Worm (Caenorhabditis elegans) whole organism, young adult: ENCODE data around the gene R05A10.7.
A peak's percentile ranks its signal among the peaks of the same experiment; 100 is the strongest.

ENCODE experiments used
- B0261.1 ChIP-seq: sonication (generic microtip); optimal IDR thresholded peaks from 2 replicates; lab custom pipeline; 2016; ENCODE audit warnings: mild to moderate bottlenecking, missing genetic modification characterization, moderate library complexity, missing compliant biosample characterization
- C17E4.6 ChIP-seq: fragments of 200-800 bp; sonication (Bioruptor generic); IDR thresholded peaks from 2 replicates; pipeline ENCODE4 v1.3.6; 2022; ENCODE audit warnings: missing genetic modification reagents, missing genetic modification characterization, missing compliant biosample characterization
- D2030.7 ChIP-seq: fragments of 200-800 bp; sonication (Bioruptor generic); IDR thresholded peaks from 2 replicates; pipeline ENCODE4 v1.3.6; 2022; ENCODE audit warnings: missing genetic modification reagents, missing genetic modification characterization, missing compliant biosample characterization
- F10E7.11 ChIP-seq: sonication (generic microtip); optimal IDR thresholded peaks from 2 replicates; lab custom pipeline; 2017; ENCODE audit warnings: mild to moderate bottlenecking, missing genetic modification characterization, moderate library complexity, missing compliant biosample characterization
- F33H1.4 ChIP-seq: fragments of 200-800 bp; sonication (Bioruptor generic); IDR thresholded peaks from 2 replicates; pipeline ENCODE4 v1.3.6; 2022; ENCODE audit warnings: missing genetic modification reagents, missing genetic modification characterization, missing compliant biosample characterization
- F37B4.10 ChIP-seq: fragments of 200-800 bp; sonication (Bioruptor generic); IDR thresholded peaks from 2 replicates; pipeline ENCODE4 v1.3.6; 2022; ENCODE audit warnings: missing genetic modification characterization, missing compliant biosample characterization
- F39B2.1 ChIP-seq: fragments of 200-800 bp; sonication (Bioruptor generic); IDR thresholded peaks from 2 replicates; pipeline ENCODE4 v1.3.6; 2022; ENCODE audit warnings: missing genetic modification reagents, missing genetic modification characterization, missing compliant biosample characterization
- F49E8.2 ChIP-seq: sonication (generic microtip); optimal IDR thresholded peaks from 3 replicates; lab custom pipeline; 2017; ENCODE audit warnings: missing genetic modification characterization, mild to moderate bottlenecking, missing compliant biosample characterization, antibody characterized with exemption, moderate library complexity; ENCODE audit not compliant: insufficient read depth
- F52B5.7 ChIP-seq: sonication (generic microtip); optimal IDR thresholded peaks from 2 replicates; lab custom pipeline; 2016; ENCODE audit warnings: mild to moderate bottlenecking, missing genetic modification characterization, missing compliant biosample characterization
- F57C9.4 ChIP-seq: sonication (generic microtip); optimal IDR thresholded peaks from 2 replicates; lab custom pipeline; 2017; ENCODE audit warnings: mild to moderate bottlenecking, missing genetic modification characterization, missing compliant biosample characterization
- K11D2.4 ChIP-seq: fragments of 200-800 bp; sonication (Bioruptor generic); IDR thresholded peaks from 2 replicates; pipeline ENCODE4 v1.3.6; 2022; ENCODE audit warnings: missing genetic modification reagents, missing genetic modification characterization, missing compliant biosample characterization
- Y95B8A.8 ChIP-seq: fragments of 200-800 bp; sonication (Bioruptor generic); IDR thresholded peaks from 2 replicates; pipeline ENCODE4 v1.3.6; 2022; ENCODE audit warnings: missing genetic modification reagents, missing genetic modification characterization, missing compliant biosample characterization
- ZK185.1 ChIP-seq: sonication (generic microtip); optimal IDR thresholded peaks from 2 replicates; lab custom pipeline; 2016; ENCODE audit warnings: mild to moderate bottlenecking, missing genetic modification characterization, missing compliant biosample characterization; ENCODE audit not compliant: poor library complexity, severe bottlenecking
- aptf-2 ChIP-seq: fragments of 200-800 bp; sonication (Bioruptor generic); conservative IDR thresholded peaks from 2 replicates; pipeline ENCODE4 v1.3.6; 2022; ENCODE audit warnings: missing genetic modification reagents, missing genetic modification characterization, missing compliant biosample characterization
- aptf-3 ChIP-seq: fragments of 200-800 bp; sonication (Bioruptor generic); IDR thresholded peaks from 2 replicates; pipeline ENCODE4 v1.3.6; 2022; ENCODE audit warnings: missing genetic modification characterization, missing compliant biosample characterization
- atf-7 ChIP-seq: sonication (generic microtip); optimal IDR thresholded peaks from 2 replicates; lab custom pipeline; 2017; ENCODE audit warnings: mild to moderate bottlenecking, missing genetic modification characterization, missing compliant biosample characterization
- athp-1 ChIP-seq: sonication (generic microtip); optimal IDR thresholded peaks from 2 replicates; lab custom pipeline; 2017; ENCODE audit warnings: mild to moderate bottlenecking, missing genetic modification characterization, missing compliant biosample characterization
- bed-1 ChIP-seq: fragments of 200-800 bp; sonication (Bioruptor generic); IDR thresholded peaks from 2 replicates; pipeline ENCODE4 v1.3.6; 2022; ENCODE audit warnings: missing genetic modification reagents, missing genetic modification characterization, missing compliant biosample characterization
- bed-2 ChIP-seq: fragments of 200-800 bp; sonication (Bioruptor generic); IDR thresholded peaks from 2 replicates; pipeline ENCODE4 v1.3.6; 2022; ENCODE audit warnings: missing genetic modification reagents, missing genetic modification characterization, missing compliant biosample characterization
- cebp-2 ChIP-seq: fragments of 200-800 bp; sonication (Bioruptor generic); IDR thresholded peaks from 2 replicates; pipeline ENCODE4 v1.3.6; 2022; ENCODE audit warnings: missing genetic modification characterization, missing compliant biosample characterization
- ceh-27 ChIP-seq: fragments of 200-800 bp; sonication (Bioruptor generic); optimal IDR thresholded peaks from 2 replicates; lab custom pipeline; 2018; ENCODE audit warnings: mild to moderate bottlenecking, missing genetic modification characterization, moderate library complexity, missing compliant biosample characterization
- ceh-40 ChIP-seq: fragments of 200-800 bp; sonication (Bioruptor generic); IDR thresholded peaks from 2 replicates; pipeline ENCODE4 v1.3.6; 2022; ENCODE audit warnings: missing genetic modification characterization, missing compliant biosample characterization
- ceh-79 ChIP-seq: sonication (generic microtip); optimal IDR thresholded peaks from 2 replicates; lab custom pipeline; 2017; ENCODE audit warnings: mild to moderate bottlenecking, missing genetic modification characterization, missing compliant biosample characterization
- ceh-91 ChIP-seq: fragments of 200-800 bp; sonication (Bioruptor generic); IDR thresholded peaks from 2 replicates; pipeline ENCODE4 v1.3.6; 2022; ENCODE audit warnings: missing genetic modification reagents, missing genetic modification characterization, missing compliant biosample characterization
- dpff-1 ChIP-seq: sonication (generic microtip); optimal IDR thresholded peaks from 2 replicates; lab custom pipeline; 2017; ENCODE audit warnings: mild to moderate bottlenecking, missing genetic modification characterization, missing compliant biosample characterization
- dpl-1 ChIP-seq: fragments of 150-350 bp; optimal IDR thresholded peaks from 2 replicates; lab custom pipeline; 2014; ENCODE audit warnings: missing biosample characterization, missing genetic modification reagents, missing genetic modification characterization
- efl-1 ChIP-seq: fragments of 150-350 bp; optimal IDR thresholded peaks from 2 replicates; lab custom pipeline; 2014; ENCODE audit warnings: missing biosample characterization, missing genetic modification reagents, missing genetic modification characterization
- egl-44 ChIP-seq: fragments of 200-800 bp; sonication (Bioruptor generic); IDR thresholded peaks from 2 replicates; pipeline ENCODE4 v1.3.6; 2022; ENCODE audit warnings: missing genetic modification reagents, missing genetic modification characterization, missing compliant biosample characterization
- ekl-4 ChIP-seq: fragments of 200-800 bp; sonication (Bioruptor generic); IDR thresholded peaks from 2 replicates; pipeline ENCODE4 v1.3.6; 2022; ENCODE audit warnings: missing genetic modification reagents, missing genetic modification characterization, missing compliant biosample characterization
- gei-17 ChIP-seq: fragments of 200-800 bp; sonication (Bioruptor generic); optimal IDR thresholded peaks from 2 replicates; lab custom pipeline; 2018; ENCODE audit warnings: mild to moderate bottlenecking, missing genetic modification characterization, missing compliant biosample characterization
- hrde-1 ChIP-seq: sonication (generic microtip); optimal IDR thresholded peaks from 2 replicates; lab custom pipeline; 2016; ENCODE audit warnings: missing genetic modification characterization, mild to moderate bottlenecking, missing compliant biosample characterization, moderate library complexity, missing genotype, missing genetic modification reagents, borderline replicate concordance
- let-526 ChIP-seq: fragments of 200-800 bp; sonication (Bioruptor generic); IDR thresholded peaks from 2 replicates; pipeline ENCODE4 v1.3.6; 2022; ENCODE audit warnings: missing genetic modification reagents, missing genetic modification characterization, missing compliant biosample characterization
- madf-10 ChIP-seq: sonication (generic microtip); optimal IDR thresholded peaks from 2 replicates; lab custom pipeline; 2016; ENCODE audit warnings: mild to moderate bottlenecking, missing genetic modification characterization, missing compliant biosample characterization
- madf-6 ChIP-seq: fragments of 200-800 bp; sonication (Bioruptor generic); IDR thresholded peaks from 2 replicates; pipeline ENCODE4 v1.3.6; 2022; ENCODE audit warnings: missing genetic modification reagents, missing genetic modification characterization, missing compliant biosample characterization
- madf-8 ChIP-seq: fragments of 200-800 bp; sonication (Bioruptor generic); conservative IDR thresholded peaks from 2 replicates; pipeline ENCODE4 v1.3.6; 2022; ENCODE audit warnings: missing genetic modification reagents, missing genetic modification characterization, missing compliant biosample characterization
- mes-4 ChIP-seq: sonication (generic microtip); optimal IDR thresholded peaks from 2 replicates; lab custom pipeline; 2016; ENCODE audit warnings: missing genotype, missing genetic modification characterization, missing compliant biosample characterization
- nfya-2 ChIP-seq: fragments of 200-800 bp; sonication (Bioruptor generic); IDR thresholded peaks from 2 replicates; pipeline ENCODE4 v1.3.6; 2022; ENCODE audit warnings: missing genetic modification reagents, missing genetic modification characterization, missing compliant biosample characterization
- pbrm-1 ChIP-seq: fragments of 200-800 bp; sonication (Bioruptor generic); IDR thresholded peaks from 2 replicates; pipeline ENCODE4 v1.3.6; 2022; ENCODE audit warnings: missing genetic modification reagents, missing genetic modification characterization, missing compliant biosample characterization
- rcor-1 ChIP-seq: fragments of 200-800 bp; sonication (Bioruptor generic); IDR thresholded peaks from 2 replicates; pipeline ENCODE4 v1.3.6; 2022; ENCODE audit warnings: missing genetic modification reagents, missing genetic modification characterization, missing compliant biosample characterization
- rec-8 ChIP-seq, 2 experiments: sonication (generic microtip); optimal IDR thresholded peaks; 2 replicates each; lab custom pipeline; 2016; ENCODE audit warnings: mild to moderate bottlenecking in 2 of 2, missing genetic modification characterization in 2 of 2, missing genetic modification reagents in 2 of 2, missing genotype in 2 of 2, missing biosample characterization in 1 of 2, missing compliant biosample characterization in 1 of 2, moderate library complexity in 1 of 2
- snpc-4 ChIP-seq, 5 experiments: fragments of 150-350 bp in 1 of 5; sonication (generic microtip) in 4 of 5; optimal IDR thresholded peaks; 2 replicates each; lab custom pipeline; 2014 to 2018; ENCODE audit warnings: missing genetic modification characterization in 5 of 5, missing biosample characterization in 3 of 5, antibody characterized with exemption in 2 of 5, mild to moderate bottlenecking in 2 of 5, missing compliant biosample characterization in 2 of 5, missing genotype in 2 of 5, moderate library complexity in 2 of 5, missing genetic modification reagents in 1 of 5
- unc-62 ChIP-seq: fragments of 150-350 bp; optimal IDR thresholded peaks from 2 replicates; lab custom pipeline; 2014; ENCODE audit warnings: missing biosample characterization, missing genetic modification reagents, missing genetic modification characterization
- xnd-1 ChIP-seq: sonication (generic microtip); optimal IDR thresholded peaks from 2 replicates; lab custom pipeline; 2016; ENCODE audit warnings: missing genotype, missing genetic modification reagents, missing genetic modification characterization, missing compliant biosample characterization
- ztf-28 ChIP-seq: fragments of 200-800 bp; sonication (Bioruptor generic); IDR thresholded peaks from 2 replicates; pipeline ENCODE4 v1.3.6; 2022; ENCODE audit warnings: missing genetic modification reagents, missing genetic modification characterization, missing compliant biosample characterization
- ztf-3 ChIP-seq: fragments of 200-800 bp; sonication (Bioruptor generic); optimal IDR thresholded peaks from 2 replicates; lab custom pipeline; 2018; ENCODE audit warnings: mild to moderate bottlenecking, missing genetic modification characterization, missing compliant biosample characterization

R05A10.7 gene

ce11 chrIV:14162772-14163171 is at the start of gene R05A10.7:
Gene R05A10.7, minus strand, starts transcription at chrIV:14162872.
- TF ChIP-seq rcor-1 (GFP tag; lab: Robert Waterston, UW), result no peak
- TF ChIP-seq snpc-4 (GFP tag; optimal IDR thresholded peaks at IDR 0.05; lab: Kevin White, UChicago), result no peak
- TF ChIP-seq snpc-4 (tag; optimal IDR thresholded peaks at IDR 0.05; lab: Kevin White, UChicago), result no peak
- no peak for TF ChIP-seq F39B2.1 (GFP tag; lab: Robert Waterston, UW)
- TF ChIP-seq Y95B8A.8 (GFP tag; lab: Robert Waterston, UW), result no peak
- no peak for TF ChIP-seq mes-4 (tag; lab: Kevin White, UChicago)
- TF ChIP-seq F52B5.7 (tag; lab: Kevin White, UChicago), result no peak
- TF ChIP-seq F10E7.11 (tag; lab: Kevin White, UChicago), result no peak
- no peak for TF ChIP-seq hrde-1 (tag; lab: Kevin White, UChicago)
- TF ChIP-seq, all 124 proteins: peak for 0

ce11 chrIV:14208363-14208762 is 45.7 kb upstream of the R05A10.7 start:
- 0 out of 2 replicates have a peak, but pooled peaks have one; percentile 31 for TF ChIP-seq cebp-2
- TF ChIP-seq, all 124 proteins: peak for 1; not testable (repeated sequence) for 123

- TF ChIP-seq ekl-4 (GFP tag; lab: Robert Waterston, UW) (no peak), K11D2.4 (GFP tag; lab: Robert Waterston, UW) (no peak), F49E8.2 (no peak), ZK185.1 (no peak), C17E4.6 (GFP tag; lab: Robert Waterston, UW) (no peak), F39B2.1 (GFP tag; lab: Robert Waterston, UW) (no peak), athp-1 (no peak), egl-44 (no peak), dpl-1 (GFP tag; lab: Kevin White, UChicago) (peak; percentile 17), atf-7 (tag; lab: Kevin White, UChicago) (no peak), ztf-28 (GFP tag; lab: Robert Waterston, UW) (no peak), xnd-1 (tag; lab: Kevin White, UChicago) (no peak), dpff-1 (tag; lab: Kevin White, UChicago) (no peak), bed-2 (GFP tag; lab: Robert Waterston, UW) (no peak), nfya-2 (GFP tag; lab: Robert Waterston, UW) (no peak), unc-62 (GFP tag; lab: Kevin White, UChicago) (no peak), F37B4.10 (no peak), gei-17 (GFP tag; lab: Kevin White, UChicago) (no peak), B0261.1 (tag; lab: Kevin White, UChicago) (no peak), snpc-4 (GFP tag; optimal IDR thresholded peaks at IDR 0.05; lab: Kevin White, UChicago) (no peak), snpc-4 (tag; optimal IDR thresholded peaks at IDR 0.05; lab: Kevin White, UChicago) (peak in 1 of 4 experiments; percentile 3), F57C9.4 (tag; lab: Kevin White, UChicago) (no peak), ceh-79 (tag; lab: Kevin White, UChicago) (no peak), F33H1.4 (no peak), pbrm-1 (GFP tag; lab: Robert Waterston, UW) (no peak), efl-1 (GFP tag; lab: Kevin White, UChicago) (peak; percentile 73), madf-8 (GFP tag; lab: Robert Waterston, UW) (peak; percentile 22; the same call in 1 of the 2 replicates), madf-6 (peak; percentile 66), aptf-3 (GFP tag; lab: Robert Waterston, UW) (no peak), bed-1 (no peak), aptf-2 (GFP tag; lab: Robert Waterston, UW) (no peak), let-526 (GFP tag; lab: Robert Waterston, UW) (no peak), ceh-91 (no peak), madf-10 (tag; lab: Kevin White, UChicago) (no peak), rec-8 (tag; optimal IDR thresholded peaks at IDR 0.05; lab: Kevin White, UChicago) (no peak), D2030.7 (GFP tag; lab: Robert Waterston, UW) (no peak), ztf-3 (GFP tag; lab: Kevin White, UChicago) (no peak), ceh-40 (GFP tag; lab: Robert Waterston, UW) (no peak), ceh-27 (GFP tag; lab: Kevin White, UChicago) (no peak)
These were observed 40.5 kb upstream of the R05A10.7 start, which contains the start of gene F02H6.3 for ce11 chrIV:14203162-14203561. Gene F02H6.3, plus strand, starts transcription at chrIV:14203427.
